Fruit fly (Drosophila melanogaster) whole organism, embryonic: ENCODE results near the gene TrpRS.
A peak's percentile ranks its signal among the peaks of the same experiment; 100 is the strongest.

ENCODE experiments used
- CG10147 ChIP-seq: fragments of 200-800 bp; sonication (Bioruptor generic); optimal IDR thresholded peaks from 2 replicates; lab custom pipeline; 2019; ENCODE audit warnings: missing biosample characterization, mild to moderate bottlenecking, missing genetic modification characterization, moderate library complexity
- CG1024 ChIP-seq: fragments of 200-800 bp; sonication (Bioruptor generic); IDR thresholded peaks from 2 replicates; pipeline ENCODE4 v1.3.6; 2022; ENCODE audit warnings: missing biosample characterization, missing genetic modification characterization
- CG11504 ChIP-seq: fragments of 200-800 bp; sonication (Bioruptor generic); optimal IDR thresholded peaks from 3 replicates; lab custom pipeline; 2019; ENCODE audit warnings: missing biosample characterization, mild to moderate bottlenecking, missing genetic modification characterization, moderate library complexity
- CG12104 ChIP-seq: fragments of 200-800 bp; sonication (Bioruptor generic); optimal IDR thresholded peaks from 3 replicates; lab custom pipeline; 2016; ENCODE audit warnings: missing biosample characterization, missing genetic modification characterization
- CG13287 ChIP-seq: fragments of 200-800 bp; sonication (Bioruptor generic); IDR thresholded peaks from 2 replicates; pipeline ENCODE4 v1.3.6; 2022; ENCODE audit warnings: missing biosample characterization, missing genetic modification characterization; ENCODE audit not compliant: partially characterized antibody
- CG13424 ChIP-seq: fragments of 200-800 bp; sonication (Bioruptor generic); optimal IDR thresholded peaks from 2 replicates; lab custom pipeline; 2019; ENCODE audit warnings: missing biosample characterization, mild to moderate bottlenecking, missing genetic modification characterization, moderate library complexity
- CG13624 ChIP-seq: fragments of 200-800 bp; sonication (Bioruptor generic); optimal IDR thresholded peaks from 2 replicates; lab custom pipeline; 2016; ENCODE audit warnings: missing biosample characterization, missing genetic modification characterization
- CG13894 ChIP-seq: fragments of 200-800 bp; sonication (Bioruptor generic); optimal IDR thresholded peaks from 3 replicates; lab custom pipeline; 2018; ENCODE audit warnings: missing biosample characterization, mild to moderate bottlenecking, missing genetic modification characterization, moderate library complexity
- CG14014 ChIP-seq: fragments of 200-800 bp; sonication (Bioruptor generic); IDR thresholded peaks from 2 replicates; pipeline ENCODE4 v1.3.6; 2022; ENCODE audit warnings: missing biosample characterization, missing genetic modification characterization
- CG15696 ChIP-seq: fragments of 200-800 bp; sonication (Bioruptor generic); optimal IDR thresholded peaks from 2 replicates; lab custom pipeline; 2019; ENCODE audit warnings: missing biosample characterization, mild to moderate bottlenecking, missing genetic modification characterization, moderate library complexity
- CG1647 ChIP-seq: fragments of 200-800 bp; sonication (Bioruptor generic); optimal IDR thresholded peaks from 3 replicates; lab custom pipeline; 2016; ENCODE audit warnings: missing biosample characterization, missing genetic modification characterization
- CG16779 ChIP-seq: fragments of 200-800 bp; sonication (Bioruptor generic); IDR thresholded peaks from 2 replicates; pipeline ENCODE4 v1.3.6; 2022; ENCODE audit warnings: missing biosample characterization, missing genetic modification characterization
- CG17612 ChIP-seq: fragments of 200-800 bp; sonication (Bioruptor generic); IDR thresholded peaks from 2 replicates; pipeline ENCODE4 v1.3.6; 2022; ENCODE audit warnings: missing biosample characterization, missing genetic modification characterization
- CG18764 ChIP-seq: fragments of 200-800 bp; sonication (Bioruptor generic); optimal IDR thresholded peaks from 3 replicates; lab custom pipeline; 2016; ENCODE audit warnings: missing biosample characterization, missing genetic modification characterization
- CG31224 ChIP-seq: fragments of 200-800 bp; sonication (Bioruptor generic); IDR thresholded peaks from 2 replicates; pipeline ENCODE4 v1.3.6; 2022; ENCODE audit warnings: missing biosample characterization, missing genetic modification characterization
- CG4282 ChIP-seq: fragments of 200-800 bp; sonication (Bioruptor generic); optimal IDR thresholded peaks from 2 replicates; lab custom pipeline; 2016; ENCODE audit warnings: missing biosample characterization, missing genetic modification characterization
- CG6683 ChIP-seq: fragments of 200-800 bp; sonication (Bioruptor generic); optimal IDR thresholded peaks from 2 replicates; lab custom pipeline; 2017; ENCODE audit warnings: missing biosample characterization, mild to moderate bottlenecking, missing genetic modification characterization, missing genetic modification reagents
- CG9876 ChIP-seq: fragments of 200-800 bp; sonication (Bioruptor generic); optimal IDR thresholded peaks from 2 replicates; lab custom pipeline; 2016; ENCODE audit warnings: missing biosample characterization, missing genetic modification characterization
- Camta ChIP-seq: fragments of 200-800 bp; sonication (Bioruptor generic); optimal IDR thresholded peaks from 2 replicates; lab custom pipeline; 2016; ENCODE audit warnings: missing biosample characterization, missing genetic modification characterization
- E2f2 ChIP-seq: fragments of 200-800 bp; sonication (Bioruptor generic); IDR thresholded peaks from 2 replicates; pipeline ENCODE4 v1.3.6; 2022; ENCODE audit warnings: missing biosample characterization, missing genetic modification characterization
- Gsc ChIP-seq: fragments of 200-800 bp; sonication (Bioruptor generic); IDR thresholded peaks from 2 replicates; pipeline ENCODE4 v1.3.6; 2022; ENCODE audit warnings: missing biosample characterization, missing genetic modification characterization
- Gug ChIP-seq: fragments of 200-800 bp; sonication (Bioruptor generic); IDR thresholded peaks from 4 replicates; pipeline ENCODE4 v1.3.6; 2022; ENCODE audit warnings: missing biosample characterization, missing genetic modification characterization
- HLHmδ ChIP-seq: fragments of 200-800 bp; sonication (Bioruptor generic); optimal IDR thresholded peaks from 2 replicates; lab custom pipeline; 2018; ENCODE audit warnings: missing biosample characterization, mild to moderate bottlenecking, missing genetic modification characterization, moderate library complexity
- Hmr ChIP-seq: fragments of 200-800 bp; sonication (Bioruptor generic); optimal IDR thresholded peaks from 3 replicates; lab custom pipeline; 2017; ENCODE audit warnings: mild to moderate bottlenecking, missing biosample characterization, missing genetic modification reagents, missing genetic modification characterization
- Jarid2 ChIP-seq: fragments of 200-800 bp; sonication (Bioruptor generic); optimal IDR thresholded peaks from 3 replicates; lab custom pipeline; 2017; ENCODE audit warnings: mild to moderate bottlenecking, missing biosample characterization, missing genetic modification reagents, missing genetic modification characterization
- Lpt ChIP-seq: fragments of >200 bp; optimal IDR thresholded peaks from 2 replicates; lab custom pipeline; 2018; ENCODE audit warnings: missing biosample characterization, missing genetic modification characterization
- Myb ChIP-seq: fragments of 200-800 bp; sonication (Bioruptor generic); optimal IDR thresholded peaks from 2 replicates; lab custom pipeline; 2016; ENCODE audit warnings: missing biosample characterization, missing genetic modification characterization
- Nf-YC ChIP-seq: fragments of 200-800 bp; optimal IDR thresholded peaks from 3 replicates; lab custom pipeline; 2019; ENCODE audit warnings: missing biosample characterization, mild to moderate bottlenecking, missing genetic modification characterization, moderate library complexity
- NfI ChIP-seq: fragments of 200-800 bp; sonication (Bioruptor generic); optimal IDR thresholded peaks from 3 replicates; lab custom pipeline; 2018; ENCODE audit warnings: missing biosample characterization, mild to moderate bottlenecking, missing genetic modification characterization, moderate library complexity
- Oli ChIP-seq: fragments of 200-800 bp; sonication (Bioruptor generic); optimal IDR thresholded peaks from 2 replicates; lab custom pipeline; 2018; ENCODE audit warnings: missing biosample characterization, mild to moderate bottlenecking, missing genetic modification characterization, moderate library complexity
- Rfx ChIP-seq: fragments of 200-800 bp; sonication (Bioruptor generic); IDR thresholded peaks from 2 replicates; pipeline ENCODE4 v1.3.6; 2022; ENCODE audit warnings: missing biosample characterization, missing genetic modification characterization
- Six4 ChIP-seq: fragments of 200-800 bp; sonication (Bioruptor generic); optimal IDR thresholded peaks from 2 replicates; lab custom pipeline; 2016; ENCODE audit warnings: missing biosample characterization, missing genetic modification characterization
- Sox100B ChIP-seq: fragments of 200-800 bp; sonication (Bioruptor generic); optimal IDR thresholded peaks from 3 replicates; lab custom pipeline; 2018; ENCODE audit warnings: missing biosample characterization, mild to moderate bottlenecking, missing genetic modification characterization
- Taf1 ChIP-seq: fragments of 200-800 bp; sonication (Bioruptor generic); IDR thresholded peaks from 2 replicates; pipeline ENCODE4 v1.3.6; 2022; ENCODE audit warnings: missing biosample characterization, missing genetic modification characterization
- chm ChIP-seq: fragments of 200-800 bp; sonication (Bioruptor generic); IDR thresholded peaks from 2 replicates; pipeline ENCODE4 v1.3.6; 2022; ENCODE audit warnings: missing biosample characterization, missing genetic modification characterization
- esg ChIP-seq: fragments of 200-800 bp; sonication (Bioruptor generic); conservative IDR thresholded peaks from 2 replicates; pipeline ENCODE4 v1.3.6; 2022; ENCODE audit warnings: missing biosample characterization, missing genetic modification characterization
- fd64A ChIP-seq: fragments of 200-800 bp; sonication (Bioruptor generic); optimal IDR thresholded peaks from 3 replicates; lab custom pipeline; 2018; ENCODE audit warnings: missing biosample characterization, mild to moderate bottlenecking, missing genetic modification characterization
- ind ChIP-seq: fragments of 200-800 bp; sonication (Bioruptor generic); optimal IDR thresholded peaks from 3 replicates; lab custom pipeline; 2016; ENCODE audit warnings: missing biosample characterization, missing genetic modification characterization
- jumu ChIP-seq: fragments of 200-800 bp; sonication (Bioruptor generic); optimal IDR thresholded peaks from 3 replicates; lab custom pipeline; 2016; ENCODE audit warnings: missing biosample characterization, missing genetic modification characterization
- lmd ChIP-seq: fragments of 200-800 bp; sonication (Bioruptor generic); IDR thresholded peaks from 2 replicates; pipeline ENCODE4 v1.3.6; 2022; ENCODE audit warnings: missing biosample characterization, missing genetic modification characterization
- mam ChIP-seq: fragments of 200-800 bp; sonication (Bioruptor generic); optimal IDR thresholded peaks from 3 replicates; lab custom pipeline; 2016; ENCODE audit warnings: missing biosample characterization, missing genetic modification characterization
- nom ChIP-seq: fragments of 200-800 bp; sonication (Bioruptor generic); optimal IDR thresholded peaks from 2 replicates; lab custom pipeline; 2017; ENCODE audit warnings: missing biosample characterization, missing genetic modification characterization, mild to moderate bottlenecking, moderate library complexity, missing genetic modification reagents
- pnt ChIP-seq: fragments of 200-800 bp; sonication (Bioruptor generic); optimal IDR thresholded peaks from 3 replicates; lab custom pipeline; 2016; ENCODE audit warnings: missing biosample characterization, missing genetic modification characterization
- ranshi ChIP-seq: fragments of 200-800 bp; sonication (Bioruptor generic); IDR thresholded peaks from 2 replicates; pipeline ENCODE4 v1.3.6; 2022; ENCODE audit warnings: missing biosample characterization, missing genetic modification characterization
- repo ChIP-seq: fragments of 200-800 bp; sonication (Bioruptor generic); optimal IDR thresholded peaks from 2 replicates; lab custom pipeline; 2016; ENCODE audit warnings: missing biosample characterization, missing genetic modification characterization
- tap ChIP-seq: fragments of 200-800 bp; optimal IDR thresholded peaks from 3 replicates; lab custom pipeline; 2019; ENCODE audit warnings: missing biosample characterization, mild to moderate bottlenecking, missing genetic modification characterization, moderate library complexity
- twi ChIP-seq: fragments of 200-800 bp; optimal IDR thresholded peaks from 2 replicates; lab custom pipeline; 2019; ENCODE audit warnings: missing biosample characterization, mild to moderate bottlenecking, missing genetic modification characterization, moderate library complexity
- wek ChIP-seq: fragments of 200-800 bp; sonication (Bioruptor generic); optimal IDR thresholded peaks from 3 replicates; lab custom pipeline; 2018; ENCODE audit warnings: missing biosample characterization, mild to moderate bottlenecking, missing genetic modification characterization, moderate library complexity
- zen ChIP-seq: fragments of 200-800 bp; sonication (Bioruptor generic); optimal IDR thresholded peaks from 3 replicates; lab custom pipeline; 2018; ENCODE audit warnings: missing biosample characterization, mild to moderate bottlenecking, missing genetic modification characterization, moderate library complexity
- zfh1 ChIP-seq: fragments of 200-800 bp; sonication (Bioruptor generic); IDR thresholded peaks from 3 replicates; pipeline ENCODE4 v1.3.6; 2022; ENCODE audit warnings: missing biosample characterization, missing genetic modification characterization

The TrpRS gene

dm6 chr3R:9237268-9238091 lies 29.2 kb downstream of the TrpRS start, which contains the start of gene pum (continued):
- TF ChIP-seq CG13287 (GFP tag; lab: Robert Waterston, UW) (no peak), nom (GFP tag; lab: Kevin White, UChicago) (peak; percentile 85), Taf1 (GFP tag; lab: Robert Waterston, UW) (no peak), CG9876 (no peak), lmd (GFP tag; lab: Robert Waterston, UW) (peak; percentile 8; the same call in 1 of the 2 replicates), HLHmδ (GFP tag; lab: Kevin White, UChicago) (no peak), CG12104 (GFP tag; lab: Kevin White, UChicago) (peak; percentile 37), mam (GFP tag; lab: Kevin White, UChicago) (no peak), Oli (tag; lab: Kevin White, UChicago) (no peak), zfh1 (GFP tag; lab: Robert Waterston, UW) (no peak), ind (GFP tag; lab: Kevin White, UChicago) (peak; percentile 13), CG6683 (GFP tag; lab: Kevin White, UChicago) (peak; percentile 28), CG1647 (no peak), wek (GFP tag; lab: Kevin White, UChicago) (no peak), Six4 (peak; percentile 30), ranshi (GFP tag; lab: Robert Waterston, UW) (peak; percentile 52; the same call in 1 of the 2 replicates), tap (tag; lab: Kevin White, UChicago) (peak; percentile 61), Hmr (peak; percentile 33), Jarid2 (GFP tag; lab: Kevin White, UChicago) (no peak), Rfx (GFP tag; lab: Robert Waterston, UW) (peak; percentile 59), CG1024 (GFP tag; lab: Robert Waterston, UW) (no peak), esg (GFP tag; lab: Robert Waterston, UW) (peak; percentile 41), Nf-YC (peak; percentile 59), CG16779 (GFP tag; lab: Robert Waterston, UW) (no peak), jumu (GFP tag; lab: Kevin White, UChicago) (no peak), Lpt (GFP tag; lab: Kevin White, UChicago) (no peak), twi (no peak), fd64A (GFP tag; lab: Kevin White, UChicago) (no peak), CG13894 (tag; lab: Kevin White, UChicago) (no peak), pnt (GFP tag; lab: Kevin White, UChicago) (no peak), CG15696 (tag; lab: Kevin White, UChicago) (peak; percentile 39), Sox100B (GFP tag; lab: Kevin White, UChicago) (peak; percentile 37), chm (GFP tag; lab: Robert Waterston, UW) (no peak), CG31224 (GFP tag; lab: Robert Waterston, UW) (no peak), CG4282 (GFP tag; lab: Kevin White, UChicago) (no peak), CG18764 (GFP tag; lab: Kevin White, UChicago) (no peak), Myb (no peak), CG11504 (tag; lab: Kevin White, UChicago) (peak; percentile 69), zen (peak; percentile 59), Gug (no peak), Camta (GFP tag; lab: Kevin White, UChicago) (no peak), CG13624 (no peak), CG10147 (peak; percentile 62), repo (GFP tag; lab: Kevin White, UChicago) (no peak), CG13424 (peak; percentile 32), NfI (GFP tag; lab: Kevin White, UChicago) (no peak), CG17612 (no peak), E2f2 (GFP tag; lab: Robert Waterston, UW) (peak; percentile 66), CG14014 (GFP tag; lab: Robert Waterston, UW) (peak; percentile 68), Gsc (GFP tag; lab: Robert Waterston, UW) (no peak)
